Worm (Caenorhabditis elegans) whole organism, early embryonic: Measurements from ENCODE around the gene Y52E8A.2.

Experiments
- B0310.2 ChIP-seq: sonication (generic microtip); optimal IDR thresholded peaks from 2 replicates; lab custom pipeline; 2016; ENCODE audit warnings: mild to moderate bottlenecking, missing genetic modification characterization, missing compliant biosample characterization
- aly-1 ChIP-seq: sonication (generic microtip); optimal IDR thresholded peaks from 2 replicates; lab custom pipeline; 2016; ENCODE audit warnings: missing genetic modification characterization, missing compliant biosample characterization
- ama-1 ChIP-seq: fragments of 150-350 bp; optimal IDR thresholded peaks from 2 replicates; lab custom pipeline; 2014
- ceh-13 ChIP-seq: fragments of 200-800 bp; sonication (Bioruptor generic); optimal IDR thresholded peaks from 2 replicates; lab custom pipeline; 2018; ENCODE audit warnings: mild to moderate bottlenecking, missing genetic modification characterization, missing compliant biosample characterization
- ceh-36 ChIP-seq: sonication (generic microtip); optimal IDR thresholded peaks from 2 replicates; lab custom pipeline; 2016; ENCODE audit warnings: missing genetic modification characterization, inconsistent platforms, missing compliant biosample characterization
- flt-1 ChIP-seq: fragments of 200-800 bp; sonication (Bioruptor generic); IDR thresholded peaks from 2 replicates; pipeline ENCODE4 v1.3.6; 2022; ENCODE audit warnings: missing genetic modification characterization, missing compliant biosample characterization
- hmg-4 ChIP-seq: fragments of 200-800 bp; sonication (Bioruptor generic); optimal IDR thresholded peaks from 2 replicates; lab custom pipeline; 2018; ENCODE audit warnings: mild to moderate bottlenecking, missing genetic modification characterization, missing compliant biosample characterization
- pes-1 ChIP-seq: fragments of 200-800 bp; sonication (Bioruptor generic); IDR thresholded peaks from 2 replicates; pipeline ENCODE4 v1.3.6; 2022; ENCODE audit warnings: missing genetic modification reagents, missing genetic modification characterization, missing compliant biosample characterization
- scrt-1 ChIP-seq: fragments of 200-800 bp; sonication (Bioruptor generic); IDR thresholded peaks from 2 replicates; pipeline ENCODE4 v1.3.6; 2022; ENCODE audit warnings: missing genetic modification characterization, missing compliant biosample characterization
- sea-1 ChIP-seq: fragments of 200-800 bp; sonication (Bioruptor generic); conservative IDR thresholded peaks from 2 replicates; pipeline ENCODE4 v1.3.6; 2022; ENCODE audit warnings: missing genetic modification characterization, missing compliant biosample characterization

DNA sequence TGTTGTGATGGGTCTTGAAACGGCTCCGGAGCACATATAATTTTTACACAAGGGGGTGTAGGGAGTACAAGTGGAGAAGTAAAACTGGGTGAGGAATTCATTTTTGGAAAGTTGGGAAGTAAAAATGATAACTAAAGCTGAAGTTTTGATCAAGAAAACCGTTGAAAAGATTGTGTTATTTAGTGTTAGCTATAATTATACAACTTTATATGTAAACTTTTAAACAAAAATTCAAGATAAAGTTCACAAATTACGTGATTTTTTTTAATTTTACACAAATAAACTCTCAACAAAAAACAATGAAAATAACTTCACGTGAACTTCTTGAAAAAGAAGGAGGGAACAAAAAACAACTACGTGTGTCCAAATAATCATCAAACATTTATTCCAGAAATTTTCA lies 34.6 kb downstream of the Y52E8A.2 start, which contains the start of the genes H20J04.7 and H20J04.1:
- TF ChIP-seq ceh-36 (tag; lab: Kevin White, UChicago) (no peak), ama-1 (lab: Kevin White, UChicago) (no peak), ceh-13 (GFP tag; lab: Kevin White, UChicago) (no peak), scrt-1 (no peak), pes-1 (no peak), sea-1 (GFP tag; lab: Robert Waterston, UW) (no peak), B0310.2 (tag; lab: Kevin White, UChicago) (no peak), aly-1 (tag; lab: Kevin White, UChicago) (no peak), flt-1 (GFP tag; lab: Robert Waterston, UW) (no peak), hmg-4 (GFP tag; lab: Kevin White, UChicago) (no peak)
